Worm (Caenorhabditis elegans): ENCODE data around the gene F15E6.4.

F15E6.4 gene

ce11 chrIV:4291174-4291573 lies at the start of gene F15E6.4:
Gene F15E6.4 (plus strand): TSS chrIV:4291474.
- TF ChIP-seq ref-1 (GFP tag; conservative IDR thresholded peaks at IDR 0.05): no peak
- no peak for TF ChIP-seq ztf-23 (GFP tag; IDR thresholded peaks at IDR 0.05)
- no peak for TF ChIP-seq flt-1 (GFP tag; IDR thresholded peaks at IDR 0.05)
- no peak for TF ChIP-seq ztf-29 (GFP tag; IDR thresholded peaks at IDR 0.05)
- TF ChIP-seq tab-1 (GFP tag; IDR thresholded peaks at IDR 0.05): no peak
- TF ChIP-seq med-1 (GFP tag; optimal IDR thresholded peaks at IDR 0.05; ENCODE audit: insufficient read depth): no peak
- TF ChIP-seq T22C8.4 (GFP tag; IDR thresholded peaks at IDR 0.05): no peak
- TF ChIP-seq cog-1 (tag; optimal IDR thresholded peaks at IDR 0.05): no peak
- TF ChIP-seq klf-2 (GFP tag; conservative IDR thresholded peaks at IDR 0.05): no peak

- no peak for TF ChIP-seq T22C8.4 (GFP tag; IDR thresholded peaks at IDR 0.05)
- TF ChIP-seq ztf-29 (GFP tag; IDR thresholded peaks at IDR 0.05): no peak
- TF ChIP-seq flt-1 (GFP tag; IDR thresholded peaks at IDR 0.05): peak; percentile 5; the same call in 1 of the 2 replicates
These were observed 47.4 kb upstream of the F15E6.4 start for ce11 chrIV:4243830-4244406.

ce11 chrIV:4244510-4244909 lies 46.8 kb upstream of the F15E6.4 start, which contains the start of gene col-34:
Gene col-34 (minus strand): TSS chrIV:4244610.
- TF ChIP-seq klf-2 (GFP tag; conservative IDR thresholded peaks at IDR 0.05): no peak

- TF ChIP-seq T22C8.4 (GFP tag; IDR thresholded peaks at IDR 0.05): no peak
- TF ChIP-seq ztf-23 (GFP tag; IDR thresholded peaks at IDR 0.05): no peak
- no peak for TF ChIP-seq med-1 (GFP tag; optimal IDR thresholded peaks at IDR 0.05; ENCODE audit: insufficient read depth)
- no peak for TF ChIP-seq flt-1 (GFP tag; IDR thresholded peaks at IDR 0.05)
- no peak for TF ChIP-seq cog-1 (tag; optimal IDR thresholded peaks at IDR 0.05)
- TF ChIP-seq tab-1 (GFP tag; IDR thresholded peaks at IDR 0.05): no peak
- TF ChIP-seq klf-2 (GFP tag; conservative IDR thresholded peaks at IDR 0.05): no peak
- TF ChIP-seq ztf-29 (GFP tag; IDR thresholded peaks at IDR 0.05): no peak
- no peak for TF ChIP-seq ref-1 (GFP tag; conservative IDR thresholded peaks at IDR 0.05)
These were observed 44.8 kb upstream of the F15E6.4 start, which contains the start of gene ttr-20 for ce11 chrIV:4246493-4246892. Gene ttr-20 (plus strand): TSS chrIV:4246793.

- TF ChIP-seq ztf-23 (GFP tag; IDR thresholded peaks at IDR 0.05) (no peak), tab-1 (GFP tag; IDR thresholded peaks at IDR 0.05) (no peak), med-1 (GFP tag; optimal IDR thresholded peaks at IDR 0.05; ENCODE audit: insufficient read depth) (no peak), flt-1 (GFP tag; IDR thresholded peaks at IDR 0.05) (no peak), T22C8.4 (GFP tag; IDR thresholded peaks at IDR 0.05) (no peak), klf-2 (GFP tag; conservative IDR thresholded peaks at IDR 0.05) (no peak), ztf-29 (GFP tag; IDR thresholded peaks at IDR 0.05) (no peak), cog-1 (tag; optimal IDR thresholded peaks at IDR 0.05) (no peak), ref-1 (GFP tag; conservative IDR thresholded peaks at IDR 0.05) (no peak)
These were observed 43.9 kb upstream of the F15E6.4 start for ce11 chrIV:4247334-4247733.

ce11 chrIV:4247770-4248169 lies 43.5 kb upstream of the F15E6.4 start, which contains the start of gene ama-1:
Gene ama-1 (plus strand): TSS chrIV:4248070.
- TF ChIP-seq cog-1 (tag; optimal IDR thresholded peaks at IDR 0.05) (no peak), ztf-29 (GFP tag; IDR thresholded peaks at IDR 0.05) (no peak), med-1 (GFP tag; optimal IDR thresholded peaks at IDR 0.05; ENCODE audit: insufficient read depth) (no peak), ref-1 (GFP tag; conservative IDR thresholded peaks at IDR 0.05) (no peak), klf-2 (GFP tag; conservative IDR thresholded peaks at IDR 0.05) (no peak)

- TF ChIP-seq med-1 (GFP tag; optimal IDR thresholded peaks at IDR 0.05; ENCODE audit: insufficient read depth): no peak
- no peak for TF ChIP-seq ref-1 (GFP tag; conservative IDR thresholded peaks at IDR 0.05)
- TF ChIP-seq flt-1 (GFP tag; IDR thresholded peaks at IDR 0.05): no peak
- no peak for TF ChIP-seq T22C8.4 (GFP tag; IDR thresholded peaks at IDR 0.05)
- 0 out of 2 replicates have a peak, but pooled peaks have one; percentile 37 for TF ChIP-seq klf-2 (GFP tag; conservative IDR thresholded peaks at IDR 0.05)
- TF ChIP-seq ztf-29 (GFP tag; IDR thresholded peaks at IDR 0.05): no peak
These were observed 36.2 kb upstream of the F15E6.4 start for ce11 chrIV:4254989-4255582.

- no peak for TF ChIP-seq med-1 (GFP tag; optimal IDR thresholded peaks at IDR 0.05; ENCODE audit: insufficient read depth)
These were observed 31.8 kb upstream of the F15E6.4 start for ce11 chrIV:4259433-4259832.

ce11 chrIV:4262993-4263392 lies 28.3 kb upstream of the F15E6.4 start, which contains the start of gene col-33:
Gene col-33 (plus strand): TSS chrIV:4263293.
- TF ChIP-seq ztf-23 (GFP tag; IDR thresholded peaks at IDR 0.05) (no peak), T22C8.4 (GFP tag; IDR thresholded peaks at IDR 0.05) (no peak), med-1 (GFP tag; optimal IDR thresholded peaks at IDR 0.05; ENCODE audit: insufficient read depth) (no peak), ref-1 (GFP tag; conservative IDR thresholded peaks at IDR 0.05) (no peak), klf-2 (GFP tag; conservative IDR thresholded peaks at IDR 0.05) (no peak)

- TF ChIP-seq klf-2 (GFP tag; conservative IDR thresholded peaks at IDR 0.05) (no peak), ref-1 (GFP tag; conservative IDR thresholded peaks at IDR 0.05) (no peak), cog-1 (tag; optimal IDR thresholded peaks at IDR 0.05) (no peak), T22C8.4 (GFP tag; IDR thresholded peaks at IDR 0.05) (no peak), flt-1 (GFP tag; IDR thresholded peaks at IDR 0.05) (no peak), ztf-29 (GFP tag; IDR thresholded peaks at IDR 0.05) (no peak)
These were observed 26.6 kb upstream of the F15E6.4 start for ce11 chrIV:4264649-4265048.

ce11 chrIV:4265224-4265623 lies 26.1 kb upstream of the F15E6.4 start, which contains the start of gene F36A4.5:
Gene F36A4.5 (plus strand): TSS chrIV:4265524.
- TF ChIP-seq ztf-29 (GFP tag; IDR thresholded peaks at IDR 0.05): no peak
- TF ChIP-seq tab-1 (GFP tag; IDR thresholded peaks at IDR 0.05): no peak
- no peak for TF ChIP-seq ref-1 (GFP tag; conservative IDR thresholded peaks at IDR 0.05)
- no peak for TF ChIP-seq T22C8.4 (GFP tag; IDR thresholded peaks at IDR 0.05)

All from whole organism, midembryonic.